Fruit fly (Drosophila melanogaster) whole organism, wandering third instar larva: ENCODE results near the gene CrebB.

Experiments
- Dfd ChIP-seq: fragments of >200 bp; optimal IDR thresholded peaks from 2 replicates; lab custom pipeline; 2017; ENCODE audit warnings: missing biosample characterization, missing genetic modification characterization
- br ChIP-seq: fragments of 200-800 bp; sonication (Bioruptor generic); optimal IDR thresholded peaks from 2 replicates; lab custom pipeline; 2016; ENCODE audit warnings: missing biosample characterization, missing genetic modification characterization
- jim ChIP-seq: fragments of 175-275, 200-325 bp; sonication (Bioruptor generic); optimal IDR thresholded peaks from 2 replicates; lab custom pipeline; 2016; ENCODE audit warnings: missing biosample characterization, mild to moderate bottlenecking, missing genetic modification characterization

DNA sequence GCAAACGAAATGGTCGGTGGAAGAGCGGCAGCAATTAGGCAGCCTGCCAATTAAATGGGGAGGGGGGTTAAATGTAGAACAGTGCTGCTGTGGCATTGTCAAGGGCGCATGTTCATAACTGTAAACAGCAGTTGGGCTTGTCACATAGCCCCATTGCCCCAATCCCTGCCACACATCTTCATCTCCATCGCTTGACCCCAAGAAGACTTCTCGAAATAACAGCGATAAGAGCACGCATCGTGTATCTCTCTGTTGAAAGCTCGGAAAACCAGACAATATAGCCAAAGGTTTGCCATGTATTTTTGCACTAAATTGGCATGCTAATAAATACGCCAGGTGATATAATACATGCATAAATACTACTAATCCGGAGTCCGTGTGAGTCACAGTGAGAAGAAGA lies 36.4 kb downstream of the CrebB start:
- TF ChIP-seq jim (GFP tag; lab: Kevin White, UChicago) (no peak), Dfd (GFP tag; lab: Kevin White, UChicago) (no peak), br (GFP tag; lab: Kevin White, UChicago) (no peak)
